Fruit fly (Drosophila melanogaster): ENCODE results near the gene CG12708.

Gene CG12708

dm6 chrX:15703720-15704206, 28.5 kb downstream of the CG12708 start, which contains the start of the genes Pis and Hap40 (continued):
- TF ChIP-seq CG7368 (GFP tag; optimal IDR thresholded peaks at IDR 0.05) (no peak), Eip93F (GFP tag; optimal IDR thresholded peaks at IDR 0.05) (peak; percentile 15), svp (GFP tag) (peak; percentile 94), salr (GFP tag; optimal IDR thresholded peaks at IDR 0.05) (peak in 1 of 2 experiments; percentile 28), CG6854 (GFP tag; optimal IDR thresholded peaks at IDR 0.05) (no peak), Hr38 (GFP tag; optimal IDR thresholded peaks at IDR 0.05) (no peak), CG6276 (GFP tag; optimal IDR thresholded peaks at IDR 0.05) (no peak), net (GFP tag; optimal IDR thresholded peaks at IDR 0.05) (peak; percentile 36), Eip78C (GFP tag) (peak; percentile 77), CG11294 (GFP tag; IDR thresholded peaks at IDR 0.05) (peak; percentile 12; the same call in 1 of the 2 replicates), CG10669 (GFP tag; optimal IDR thresholded peaks at IDR 0.05) (peak; percentile 49), fkh (GFP tag; optimal IDR thresholded peaks at IDR 0.05) (peak; percentile 77), CG10631 (GFP tag; optimal IDR thresholded peaks at IDR 0.05) (peak; percentile 70), CG4318 (GFP tag; optimal IDR thresholded peaks at IDR 0.05) (peak; percentile 67), Sox102F (GFP tag; optimal IDR thresholded peaks at IDR 0.05) (no peak), ss (GFP tag; optimal IDR thresholded peaks at IDR 0.05) (no peak), fd85E (GFP tag; optimal IDR thresholded peaks at IDR 0.05) (no peak), Smox (GFP tag; optimal IDR thresholded peaks at IDR 0.05) (peak; percentile 70), CG1621 (tag; optimal IDR thresholded peaks at IDR 0.05) (no peak), CG6163 (GFP tag; IDR thresholded peaks at IDR 0.05) (peak; percentile 60; the same call in 2 of the 3 replicates), CG15336 (GFP tag; IDR thresholded peaks at IDR 0.05) (0 out of 2 replicates have a peak, but pooled peaks have one; percentile 17), CG6808 (GFP tag; optimal IDR thresholded peaks at IDR 0.05) (peak; percentile 47), acj6 (GFP tag; optimal IDR thresholded peaks at IDR 0.05) (peak; percentile 65), OdsH (GFP tag; optimal IDR thresholded peaks at IDR 0.05) (no peak), Gug (GFP tag; IDR thresholded peaks at IDR 0.05) (peak; percentile 53), lz (GFP tag; optimal IDR thresholded peaks at IDR 0.05) (peak; percentile 78), achi (GFP tag; optimal IDR thresholded peaks at IDR 0.05) (no peak), dsx (GFP tag; optimal IDR thresholded peaks at IDR 0.05; ENCODE audit: poor library complexity, severe bottlenecking) (peak; percentile 56), CG6792 (GFP tag; optimal IDR thresholded peaks at IDR 0.05) (peak; percentile 39), Hr39 (GFP tag; optimal IDR thresholded peaks at IDR 0.05) (peak; percentile 77), Sox14 (GFP tag; optimal IDR thresholded peaks at IDR 0.05) (peak; percentile 83), Hr4 (GFP tag; optimal IDR thresholded peaks at IDR 0.05) (peak; percentile 67), CG16779 (tag; optimal IDR thresholded peaks at IDR 0.05) (no peak), CG3032 (tag; optimal IDR thresholded peaks at IDR 0.05) (peak; percentile 76), vri (GFP tag; optimal IDR thresholded peaks at IDR 0.05) (peak; percentile 22)

DNA sequence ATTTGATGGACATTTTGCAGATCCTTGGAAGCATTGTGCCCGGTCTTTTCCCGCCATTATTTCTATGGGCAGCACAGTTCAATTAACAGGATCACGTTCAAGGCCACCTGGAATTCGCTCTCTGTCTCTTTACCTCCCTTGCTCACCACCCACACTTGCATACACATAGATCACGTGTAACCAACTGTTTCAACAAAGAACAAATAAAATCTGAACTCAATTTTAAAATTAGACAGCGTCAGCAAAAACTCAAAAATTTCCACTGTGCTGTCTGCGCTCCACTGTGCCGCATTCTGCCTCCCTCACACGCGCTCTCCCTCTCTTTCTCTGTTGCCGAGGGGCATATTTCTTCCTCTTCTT, 34.3 kb downstream of the CG12708 start:
- TF ChIP-seq Hr39 (GFP tag; optimal IDR thresholded peaks at IDR 0.05) (peak; percentile 44), dsx (GFP tag; optimal IDR thresholded peaks at IDR 0.05; ENCODE audit: poor library complexity, severe bottlenecking) (no peak), CG3032 (tag; optimal IDR thresholded peaks at IDR 0.05) (peak; percentile 9), net (GFP tag; optimal IDR thresholded peaks at IDR 0.05) (no peak), CG1621 (tag; optimal IDR thresholded peaks at IDR 0.05) (peak; percentile 28), CG6276 (GFP tag; optimal IDR thresholded peaks at IDR 0.05) (no peak), CG11902 (GFP tag; optimal IDR thresholded peaks at IDR 0.05) (peak; percentile 3), CG31627 (GFP tag; optimal IDR thresholded peaks at IDR 0.05) (no peak), CG4318 (GFP tag; optimal IDR thresholded peaks at IDR 0.05) (no peak), CG32006 (GFP tag; optimal IDR thresholded peaks at IDR 0.05) (no peak), spab (GFP tag; optimal IDR thresholded peaks at IDR 0.05) (no peak), Eip78C (GFP tag) (peak; percentile 53), pdm3 (GFP tag; optimal IDR thresholded peaks at IDR 0.05) (no peak), CG10669 (GFP tag; optimal IDR thresholded peaks at IDR 0.05) (no peak), CG6808 (GFP tag; optimal IDR thresholded peaks at IDR 0.05) (peak; percentile 98), achi (GFP tag; optimal IDR thresholded peaks at IDR 0.05) (peak; percentile 37), CG6163 (GFP tag; IDR thresholded peaks at IDR 0.05) (0 out of 3 replicates have a peak, but pooled peaks have one; percentile 30), CG9139 (GFP tag; optimal IDR thresholded peaks at IDR 0.05) (no peak), vri (GFP tag; optimal IDR thresholded peaks at IDR 0.05) (no peak), CG15336 (GFP tag; IDR thresholded peaks at IDR 0.05) (peak; percentile 38; the same call in 1 of the 2 replicates), acj6 (GFP tag; optimal IDR thresholded peaks at IDR 0.05) (no peak), CG11762 (GFP tag; optimal IDR thresholded peaks at IDR 0.05; ENCODE audit: insufficient read depth) (no peak), svp (GFP tag) (peak; percentile 72), OdsH (GFP tag; optimal IDR thresholded peaks at IDR 0.05) (no peak), Met (GFP tag; optimal IDR thresholded peaks at IDR 0.05) (no peak), CG7368 (GFP tag; optimal IDR thresholded peaks at IDR 0.05) (no peak), fd59A (GFP tag; optimal IDR thresholded peaks at IDR 0.05) (no peak), CG3919 (GFP tag; optimal IDR thresholded peaks at IDR 0.05) (peak; percentile 35), lz (GFP tag; optimal IDR thresholded peaks at IDR 0.05) (peak; percentile 6), Ets96B (tag; optimal IDR thresholded peaks at IDR 0.05) (no peak), Eip75B (GFP tag; optimal IDR thresholded peaks at IDR 0.05) (peak; percentile 36), topi (GFP tag; optimal IDR thresholded peaks at IDR 0.05) (no peak)
